Worm (Caenorhabditis elegans) whole organism, L4 larva: ENCODE results near the gene unc-39.

Experiments used
- ama-1 ChIP-seq: fragments of 150-350 bp; optimal IDR thresholded peaks from 2 replicates; lab custom pipeline; 2014; ENCODE audit warnings: inconsistent platforms, mixed read lengths
- ceh-44 ChIP-seq: fragments of 200-800 bp; sonication (Bioruptor generic); IDR thresholded peaks from 2 replicates; pipeline ENCODE4 v1.3.6; 2022; ENCODE audit warnings: missing genetic modification reagents, missing genetic modification characterization, missing compliant biosample characterization
- daf-8 ChIP-seq: fragments of 200-800 bp; sonication (Bioruptor generic); IDR thresholded peaks from 2 replicates; pipeline ENCODE4 v1.3.6; 2022; ENCODE audit warnings: missing genetic modification characterization, missing compliant biosample characterization
- jun-1 ChIP-seq: fragments of 150-350 bp; optimal IDR thresholded peaks from 2 replicates; lab custom pipeline; 2014; ENCODE audit warnings: missing biosample characterization, missing genetic modification reagents, missing genetic modification characterization
- spr-1 ChIP-seq: sonication (generic microtip); optimal IDR thresholded peaks from 2 replicates; lab custom pipeline; 2016; ENCODE audit warnings: mild to moderate bottlenecking, missing genetic modification characterization, missing compliant biosample characterization
- unc-130 ChIP-seq: sonication (generic microtip); optimal IDR thresholded peaks from 2 replicates; lab custom pipeline; 2016; ENCODE audit warnings: missing genetic modification reagents, missing genetic modification characterization, missing compliant biosample characterization
- unc-39 ChIP-seq: sonication (generic microtip); optimal IDR thresholded peaks from 2 replicates; lab custom pipeline; 2017; ENCODE audit warnings: missing biosample characterization, missing genetic modification characterization

ce11 chrV:14341672-14342071 lies 31.2 kb upstream of the unc-39 start, which contains the start of gene F47B8.10:
- TF ChIP-seq jun-1 (tag; lab: Kevin White, UChicago): no peak
- TF ChIP-seq unc-130 (GFP tag; lab: Kevin White, UChicago): no peak
- no peak for TF ChIP-seq ama-1 (lab: Kevin White, UChicago)
- no peak for TF ChIP-seq daf-8 (GFP tag; lab: Robert Waterston, UW)
- no peak for TF ChIP-seq spr-1 (tag; lab: Kevin White, UChicago)
- no peak for TF ChIP-seq unc-39 (tag; lab: Kevin White, UChicago)
- no peak for TF ChIP-seq ceh-44 (GFP tag; lab: Robert Waterston, UW)
